Worm (Caenorhabditis elegans): ENCODE data around the gene dpy-6.

- TF ChIP-seq unc-39 (tag; optimal IDR thresholded peaks at IDR 0.05) (no peak), lsy-2 (tag; optimal IDR thresholded peaks at IDR 0.05) (no peak), nhr-11 (tag; optimal IDR thresholded peaks at IDR 0.05) (no peak), hmg-1.1 (GFP tag; IDR thresholded peaks at IDR 0.05) (no peak), mes-2 (tag; optimal IDR thresholded peaks at IDR 0.05; ENCODE audit: poor library complexity, severe bottlenecking) (no peak), unc-62 (GFP tag; optimal IDR thresholded peaks at IDR 0.05 in 1 of 2) (no peak), unc-62 (tag; optimal IDR thresholded peaks at IDR 0.05) (no peak), nhr-25 (tag; optimal IDR thresholded peaks at IDR 0.05; ENCODE audit: borderline replicate concordance, insufficient read depth) (no peak), ama-1 (optimal IDR thresholded peaks at IDR 0.05) (no peak), egl-27 (tag; optimal IDR thresholded peaks at IDR 0.05) (no peak), F49E8.2 (tag; optimal IDR thresholded peaks at IDR 0.05; ENCODE audit: borderline replicate concordance) (no peak), nhr-28 (tag; optimal IDR thresholded peaks at IDR 0.05) (no peak), fkh-10 (GFP tag; optimal IDR thresholded peaks at IDR 0.05) (no peak), lin-38 (GFP tag; IDR thresholded peaks at IDR 0.05) (no peak), mdl-1 (tag; optimal IDR thresholded peaks at IDR 0.05) (no peak)
Measured at ce11 chrX:8499721-8500120, 44.3 kb upstream of the dpy-6 start, which contains the start of gene grd-14.

Data from whole organism, L4 larva.